Fruit fly (Drosophila melanogaster): ENCODE measurements around the gene CrebA.

Gene CrebA

dm6 chr3L:15523806-15524346, 11.3 kb upstream of the CrebA start, which contains the start of gene CG7945 (continued):
- TF ChIP-seq danr (GFP tag; IDR thresholded peaks at IDR 0.05) (no peak), tll (GFP tag; optimal IDR thresholded peaks at IDR 0.05) (peak in 1 of 2 experiments; percentile 12), CG33557 (GFP tag; optimal IDR thresholded peaks at IDR 0.05) (no peak), onecut (GFP tag; IDR thresholded peaks at IDR 0.05) (0 out of 2 replicates have a peak, but pooled peaks have one; percentile 3), chinmo (GFP tag; IDR thresholded peaks at IDR 0.05; ENCODE audit: partially characterized antibody) (0 out of 4 replicates have a peak, but pooled peaks have one; percentile 54), CG9797 (GFP tag; optimal IDR thresholded peaks at IDR 0.05) (peak; percentile 70), wor (GFP tag; IDR thresholded peaks at IDR 0.05) (no peak), CG15514 (GFP tag; optimal IDR thresholded peaks at IDR 0.05) (peak; percentile 51), CG6791 (GFP tag; IDR thresholded peaks at IDR 0.05; ENCODE audit: partially characterized antibody) (no peak; the same call in 1 of the 3 replicates), CG31441 (GFP tag; IDR thresholded peaks at IDR 0.05) (no peak), pho (GFP tag; optimal IDR thresholded peaks at IDR 0.05) (no peak), Atf6 (GFP tag; IDR thresholded peaks at IDR 0.05) (no peak), wdn (GFP tag; IDR thresholded peaks at IDR 0.05) (no peak), HLH4C (GFP tag; IDR thresholded peaks at IDR 0.05; ENCODE audit: partially characterized antibody) (peak; percentile 78), Bgb (GFP tag; IDR thresholded peaks at IDR 0.05; ENCODE audit: partially characterized antibody) (peak; percentile 70), Med (GFP tag) (peak; percentile 59), dati (GFP tag; IDR thresholded peaks at IDR 0.05) (no peak), Hmr (GFP tag; optimal IDR thresholded peaks at IDR 0.05) (no peak), CG6272 (GFP tag; IDR thresholded peaks at IDR 0.05) (no peak), zen (tag; optimal IDR thresholded peaks at IDR 0.05) (no peak), lbe (GFP tag; optimal IDR thresholded peaks at IDR 0.05) (peak; percentile 56), Rx (GFP tag; IDR thresholded peaks at IDR 0.05) (no peak), CG12942 (GFP tag; optimal IDR thresholded peaks at IDR 0.05) (no peak), rib (GFP tag; IDR thresholded peaks at IDR 0.05) (no peak), pfk (GFP tag; optimal IDR thresholded peaks at IDR 0.05) (no peak), B-H2 (GFP tag; optimal IDR thresholded peaks at IDR 0.05) (peak; percentile 22), CG18262 (tag; optimal IDR thresholded peaks at IDR 0.05) (no peak), lilli (GFP tag; optimal IDR thresholded peaks at IDR 0.05) (no peak), CG7987 (GFP tag; optimal IDR thresholded peaks at IDR 0.05) (peak; percentile 23), CG1647 (GFP tag; optimal IDR thresholded peaks at IDR 0.05) (no peak), lov (optimal IDR thresholded peaks at IDR 0.05) (no peak), lov (GFP tag; IDR thresholded peaks at IDR 0.05) (no peak), ab (GFP tag; optimal IDR thresholded peaks at IDR 0.05) (no peak), Fer2 (tag; optimal IDR thresholded peaks at IDR 0.05) (no peak), psq (GFP tag; optimal IDR thresholded peaks at IDR 0.05) (no peak), corto (GFP tag; optimal IDR thresholded peaks at IDR 0.05) (no peak), sc (optimal IDR thresholded peaks at IDR 0.05) (no peak), sc (GFP tag; optimal IDR thresholded peaks at IDR 0.05) (no peak), abd-A (tag; optimal IDR thresholded peaks at IDR 0.05) (no peak), sug (tag; optimal IDR thresholded peaks at IDR 0.05) (peak; percentile 38), sna (GFP tag; IDR thresholded peaks at IDR 0.05; ENCODE audit: partially characterized antibody) (0 out of 2 replicates have a peak, but pooled peaks have one; percentile 35), CG4328 (GFP tag; optimal IDR thresholded peaks at IDR 0.05) (no peak), CG17186 (GFP tag; optimal IDR thresholded peaks at IDR 0.05) (peak; percentile 39), CG7928 (GFP tag; optimal IDR thresholded peaks at IDR 0.05) (no peak), CG6254 (GFP tag; optimal IDR thresholded peaks at IDR 0.05) (no peak), Dfd (GFP tag; optimal IDR thresholded peaks at IDR 0.05) (no peak), Opbp (GFP tag; IDR thresholded peaks at IDR 0.05; ENCODE audit: partially characterized antibody) (peak; percentile 71; the same call in 2 of the 3 replicates), CG2116 (GFP tag; optimal IDR thresholded peaks at IDR 0.05) (peak; percentile 85), mld (GFP tag; IDR thresholded peaks at IDR 0.05; ENCODE audit: partially characterized antibody) (0 out of 3 replicates have a peak, but pooled peaks have one; percentile 28), CG1832 (GFP tag; optimal IDR thresholded peaks at IDR 0.05) (no peak)

Measured in whole organism, embryonic.